Worm (Caenorhabditis elegans): ENCODE measurements around the gene cyn-10.

cyn-10 gene

DNA sequence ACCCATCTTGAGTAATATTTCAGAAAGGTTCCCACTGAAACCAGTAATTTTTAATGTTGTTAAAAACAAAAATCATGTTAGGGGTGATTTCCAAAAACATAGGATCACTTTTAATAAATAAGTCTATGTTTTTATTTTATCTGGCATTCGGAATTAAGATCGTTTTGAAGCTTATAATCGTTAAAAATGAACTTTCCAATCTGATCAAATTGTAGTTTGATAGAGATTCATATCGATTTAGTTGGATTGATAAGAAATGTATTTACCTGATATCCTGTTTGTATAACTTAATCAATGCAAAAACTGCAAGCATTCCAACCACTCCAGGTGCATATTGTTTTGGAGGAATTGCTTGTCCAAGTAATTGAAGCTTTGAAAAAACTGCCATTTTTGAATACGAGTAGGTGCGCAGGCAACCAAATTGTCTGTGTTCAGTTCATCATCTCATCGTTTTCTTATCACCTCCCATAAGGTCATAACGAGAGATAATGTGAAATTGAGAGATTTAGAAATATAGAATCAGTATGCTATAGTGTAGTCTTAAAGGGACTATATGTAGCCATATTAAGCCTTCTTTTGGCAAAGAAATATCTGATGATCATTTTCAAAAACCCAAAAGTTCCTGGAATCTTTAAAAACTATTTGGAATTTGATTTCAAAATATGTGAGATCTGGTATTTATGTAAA lies 25.7 kb downstream of the cyn-10 start, which contains the start of gene pmp-2:
Gene pmp-2, minus strand, starts transcription at position 487 of the 687 bp plus-strand sequence.
- TF ChIP-seq ref-1 (GFP tag; conservative IDR thresholded peaks at IDR 0.05), result no peak
- TF ChIP-seq T22C8.4 (GFP tag; IDR thresholded peaks at IDR 0.05), result no peak
- TF ChIP-seq tab-1 (GFP tag; IDR thresholded peaks at IDR 0.05), result no peak
- TF ChIP-seq ztf-29 (GFP tag; IDR thresholded peaks at IDR 0.05), result no peak
- TF ChIP-seq cog-1 (tag; optimal IDR thresholded peaks at IDR 0.05), result no peak
- no peak for TF ChIP-seq med-1 (GFP tag; optimal IDR thresholded peaks at IDR 0.05; ENCODE audit: insufficient read depth)
- no peak for TF ChIP-seq ztf-23 (GFP tag; IDR thresholded peaks at IDR 0.05)

DNA sequence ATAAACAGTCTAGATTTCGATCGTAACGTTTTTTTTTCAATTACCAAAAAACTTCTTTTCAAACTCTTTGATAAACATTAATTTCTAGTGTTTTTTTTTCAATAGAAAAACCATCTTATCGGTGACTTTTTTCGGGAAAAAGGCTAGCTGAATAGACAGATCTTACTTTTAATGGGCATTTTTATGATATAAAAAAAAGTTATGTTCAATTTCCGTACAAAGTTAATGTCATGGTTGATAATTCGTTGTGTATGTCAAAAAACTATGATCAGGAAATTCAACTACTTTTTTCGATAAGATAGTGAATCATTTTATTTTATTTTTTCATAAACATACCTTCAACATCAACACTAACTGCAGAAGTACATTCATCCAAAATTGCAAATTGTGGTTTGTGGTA lies 28.6 kb downstream of the cyn-10 start:
- TF ChIP-seq klf-2 (GFP tag; conservative IDR thresholded peaks at IDR 0.05) (no peak), T22C8.4 (GFP tag; IDR thresholded peaks at IDR 0.05) (no peak), tab-1 (GFP tag; IDR thresholded peaks at IDR 0.05) (no peak), ref-1 (GFP tag; conservative IDR thresholded peaks at IDR 0.05) (no peak), ztf-29 (GFP tag; IDR thresholded peaks at IDR 0.05) (no peak), med-1 (GFP tag; optimal IDR thresholded peaks at IDR 0.05; ENCODE audit: insufficient read depth) (no peak), flt-1 (GFP tag; IDR thresholded peaks at IDR 0.05) (no peak)

- TF ChIP-seq ztf-29 (GFP tag; IDR thresholded peaks at IDR 0.05), result no peak
- no peak for TF ChIP-seq T22C8.4 (GFP tag; IDR thresholded peaks at IDR 0.05)
- TF ChIP-seq klf-2 (GFP tag; conservative IDR thresholded peaks at IDR 0.05), result no peak
- no peak for TF ChIP-seq flt-1 (GFP tag; IDR thresholded peaks at IDR 0.05)
- TF ChIP-seq med-1 (GFP tag; optimal IDR thresholded peaks at IDR 0.05; ENCODE audit: insufficient read depth), result no peak
- no peak for TF ChIP-seq ref-1 (GFP tag; conservative IDR thresholded peaks at IDR 0.05)
Observed at ce11 chrII:6883716-6884115, 29.4 kb downstream of the cyn-10 start, which contains the start of gene pmp-1. pmp-1 (minus strand) TSS chrII:6883754.

- no peak for TF ChIP-seq ztf-29 (GFP tag; IDR thresholded peaks at IDR 0.05)
- no peak for TF ChIP-seq tab-1 (GFP tag; IDR thresholded peaks at IDR 0.05)
- TF ChIP-seq med-1 (GFP tag; optimal IDR thresholded peaks at IDR 0.05; ENCODE audit: insufficient read depth), result no peak
- TF ChIP-seq ztf-23 (GFP tag; IDR thresholded peaks at IDR 0.05), result no peak
- TF ChIP-seq klf-2 (GFP tag; conservative IDR thresholded peaks at IDR 0.05), result no peak
- no peak for TF ChIP-seq T22C8.4 (GFP tag; IDR thresholded peaks at IDR 0.05)
- TF ChIP-seq ref-1 (GFP tag; conservative IDR thresholded peaks at IDR 0.05), result no peak
- no peak for TF ChIP-seq cog-1 (tag; optimal IDR thresholded peaks at IDR 0.05)
- TF ChIP-seq flt-1 (GFP tag; IDR thresholded peaks at IDR 0.05), result no peak
Observed at ce11 chrII:6882335-6882734, 30.8 kb downstream of the cyn-10 start.

DNA sequence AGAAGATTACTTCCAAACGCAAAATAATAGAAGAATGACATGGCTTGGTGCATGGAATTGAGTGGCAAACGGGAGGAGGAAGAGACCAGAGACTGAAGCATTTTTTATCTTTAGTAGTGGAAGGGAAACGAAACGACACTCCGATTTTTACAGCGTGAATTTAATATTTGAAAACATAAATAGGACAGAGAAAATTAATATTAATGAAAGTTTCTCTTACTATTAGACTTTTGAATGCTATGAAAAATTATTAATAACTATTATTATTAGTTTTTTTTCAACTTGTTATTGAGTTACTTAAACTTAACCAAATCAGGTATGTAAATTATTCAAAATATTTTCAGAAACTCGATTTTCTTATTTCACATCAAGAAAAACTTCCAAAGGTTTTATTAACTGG lies 33.1 kb downstream of the cyn-10 start, which contains the start of gene C44B7.7:
Gene C44B7.7, minus strand, starts transcription at position 101 of the 400 bp plus-strand sequence.
- TF ChIP-seq cog-1 (tag; optimal IDR thresholded peaks at IDR 0.05) (no peak), ref-1 (GFP tag; conservative IDR thresholded peaks at IDR 0.05) (no peak), klf-2 (GFP tag; conservative IDR thresholded peaks at IDR 0.05) (no peak), ztf-23 (GFP tag; IDR thresholded peaks at IDR 0.05) (no peak), flt-1 (GFP tag; IDR thresholded peaks at IDR 0.05) (no peak), med-1 (GFP tag; optimal IDR thresholded peaks at IDR 0.05; ENCODE audit: insufficient read depth) (no peak), ztf-29 (GFP tag; IDR thresholded peaks at IDR 0.05) (no peak), tab-1 (GFP tag; IDR thresholded peaks at IDR 0.05) (no peak), T22C8.4 (GFP tag; IDR thresholded peaks at IDR 0.05) (no peak)

DNA sequence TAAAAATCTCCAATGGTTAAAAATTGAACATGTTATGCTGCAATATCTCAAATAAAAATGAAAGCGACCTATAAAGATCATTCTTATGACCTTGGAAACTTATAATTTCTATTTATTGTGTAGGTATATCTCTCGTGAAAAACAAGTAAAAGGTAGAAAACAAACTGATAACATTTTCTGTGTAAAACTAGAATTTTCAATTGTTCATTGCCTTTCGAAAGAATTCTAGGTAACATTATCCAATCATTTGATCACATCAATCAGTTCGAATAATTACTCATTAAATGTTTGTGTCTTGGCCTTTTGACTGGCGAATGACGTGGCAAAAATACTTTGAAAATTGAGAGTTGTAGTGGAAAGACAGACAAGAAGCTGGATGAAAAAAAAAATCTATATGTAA lies 35.3 kb downstream of the cyn-10 start:
- TF ChIP-seq klf-2 (GFP tag; conservative IDR thresholded peaks at IDR 0.05), result no peak
- TF ChIP-seq ztf-29 (GFP tag; IDR thresholded peaks at IDR 0.05), result no peak
- TF ChIP-seq ztf-23 (GFP tag; IDR thresholded peaks at IDR 0.05), result no peak
- TF ChIP-seq ref-1 (GFP tag; conservative IDR thresholded peaks at IDR 0.05), result no peak
- no peak for TF ChIP-seq tab-1 (GFP tag; IDR thresholded peaks at IDR 0.05)
- TF ChIP-seq T22C8.4 (GFP tag; IDR thresholded peaks at IDR 0.05), result no peak
- TF ChIP-seq med-1 (GFP tag; optimal IDR thresholded peaks at IDR 0.05; ENCODE audit: insufficient read depth), result no peak
- no peak for TF ChIP-seq cog-1 (tag; optimal IDR thresholded peaks at IDR 0.05)
- no peak for TF ChIP-seq flt-1 (GFP tag; IDR thresholded peaks at IDR 0.05)

DNA sequence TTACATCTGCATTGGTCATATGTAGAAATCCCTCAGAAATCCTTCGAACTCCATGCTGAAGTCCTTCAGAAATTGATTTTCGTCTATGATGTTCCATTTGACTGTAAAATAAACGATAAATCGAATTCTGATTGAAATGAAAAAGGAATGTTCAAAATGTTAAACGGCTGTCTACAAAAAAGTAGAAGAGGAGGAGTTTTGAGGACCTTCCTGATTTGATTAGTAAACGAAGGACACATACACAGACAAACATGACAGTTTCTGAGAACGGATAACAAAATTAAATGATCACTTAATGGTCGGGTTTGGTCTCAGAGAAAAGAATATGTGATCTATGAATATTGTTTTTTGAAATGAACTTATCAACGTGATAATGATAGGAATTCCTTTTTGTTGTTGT lies 36.2 kb downstream of the cyn-10 start, which contains the start of gene slc-36.5:
Gene slc-36.5, minus strand, starts transcription at position 101 of the 400 bp plus-strand sequence.
- TF ChIP-seq tab-1 (GFP tag; IDR thresholded peaks at IDR 0.05) (no peak), klf-2 (GFP tag; conservative IDR thresholded peaks at IDR 0.05) (no peak), flt-1 (GFP tag; IDR thresholded peaks at IDR 0.05) (no peak), T22C8.4 (GFP tag; IDR thresholded peaks at IDR 0.05) (no peak), ztf-29 (GFP tag; IDR thresholded peaks at IDR 0.05) (no peak), med-1 (GFP tag; optimal IDR thresholded peaks at IDR 0.05; ENCODE audit: insufficient read depth) (no peak), ref-1 (GFP tag; conservative IDR thresholded peaks at IDR 0.05) (no peak), cog-1 (tag; optimal IDR thresholded peaks at IDR 0.05) (no peak), ztf-23 (GFP tag; IDR thresholded peaks at IDR 0.05) (no peak)

DNA sequence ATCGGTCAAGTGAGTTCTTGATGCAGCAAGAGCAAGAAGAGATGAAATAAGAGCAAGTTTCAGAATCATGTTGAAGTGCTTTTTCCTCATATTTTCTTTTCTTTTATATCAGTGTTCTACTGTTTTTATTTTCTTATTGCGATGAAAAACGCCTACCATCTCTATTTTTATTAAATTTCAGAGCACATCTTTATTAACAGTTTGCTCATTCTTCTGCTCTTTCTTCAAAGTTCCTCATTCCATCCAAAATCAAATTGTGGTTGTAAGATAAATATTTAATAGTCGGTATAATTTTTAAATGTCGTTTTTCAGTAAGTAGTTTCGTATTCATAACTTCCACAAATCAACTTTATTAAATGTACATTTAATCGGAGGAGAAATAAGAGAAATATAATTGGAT lies 40.7 kb downstream of the cyn-10 start, which contains the start of gene C44B7.5:
Gene C44B7.5, minus strand, starts transcription at position 101 of the 400 bp plus-strand sequence.
- TF ChIP-seq tab-1 (GFP tag; IDR thresholded peaks at IDR 0.05), result no peak
- no peak for TF ChIP-seq med-1 (GFP tag; optimal IDR thresholded peaks at IDR 0.05; ENCODE audit: insufficient read depth)
- no peak for TF ChIP-seq flt-1 (GFP tag; IDR thresholded peaks at IDR 0.05)
- no peak for TF ChIP-seq T22C8.4 (GFP tag; IDR thresholded peaks at IDR 0.05)
- TF ChIP-seq klf-2 (GFP tag; conservative IDR thresholded peaks at IDR 0.05), result no peak
- no peak for TF ChIP-seq ztf-29 (GFP tag; IDR thresholded peaks at IDR 0.05)
- no peak for TF ChIP-seq ref-1 (GFP tag; conservative IDR thresholded peaks at IDR 0.05)
- TF ChIP-seq ztf-23 (GFP tag; IDR thresholded peaks at IDR 0.05), result no peak
- TF ChIP-seq cog-1 (tag; optimal IDR thresholded peaks at IDR 0.05), result no peak

DNA sequence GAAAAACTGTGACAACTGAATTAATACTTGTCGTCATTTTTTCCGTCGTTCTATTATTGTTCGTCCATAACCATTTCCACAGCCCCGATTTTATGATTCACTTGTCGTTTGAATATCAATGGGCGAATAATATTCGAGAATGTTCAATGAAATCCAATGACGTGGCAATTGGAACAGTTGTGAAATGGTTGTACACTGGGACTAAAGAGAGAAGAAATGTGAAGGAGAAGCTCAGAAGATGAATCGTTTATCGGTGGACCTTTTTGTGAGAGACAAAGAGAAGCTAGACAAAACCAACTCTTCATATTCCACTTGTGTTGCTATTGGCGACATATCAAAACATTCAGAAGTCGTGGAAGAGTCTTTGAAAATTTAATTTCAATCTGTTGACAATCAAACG lies 42.4 kb downstream of the cyn-10 start, which contains the start of gene clhm-1:
Gene clhm-1, minus strand, starts transcription at position 207 of the 400 bp plus-strand sequence.
- TF ChIP-seq flt-1 (GFP tag; IDR thresholded peaks at IDR 0.05) (no peak), med-1 (GFP tag; optimal IDR thresholded peaks at IDR 0.05; ENCODE audit: insufficient read depth) (no peak), ztf-29 (GFP tag; IDR thresholded peaks at IDR 0.05) (no peak), ztf-23 (GFP tag; IDR thresholded peaks at IDR 0.05) (no peak), klf-2 (GFP tag; conservative IDR thresholded peaks at IDR 0.05) (no peak), ref-1 (GFP tag; conservative IDR thresholded peaks at IDR 0.05) (no peak), cog-1 (tag; optimal IDR thresholded peaks at IDR 0.05) (no peak), T22C8.4 (GFP tag; IDR thresholded peaks at IDR 0.05) (no peak), tab-1 (GFP tag; IDR thresholded peaks at IDR 0.05) (no peak)

Measured in whole organism, midembryonic.